Fruit fly (Drosophila melanogaster): ENCODE data around the gene SerRS-m.

dm6 chr3R:15319912-15320746, 20.3 kb upstream of the SerRS-m start, which contains the start of the genes CG6276 and CG44040:
- peak; percentile 55 for TF ChIP-seq Hr39 (GFP tag; optimal IDR thresholded peaks at IDR 0.05)
- TF ChIP-seq pdm3 (GFP tag; optimal IDR thresholded peaks at IDR 0.05): peak; percentile 69
- peak; percentile 19 for TF ChIP-seq CG34406 (GFP tag; optimal IDR thresholded peaks at IDR 0.05)
- peak; percentile 55 for TF ChIP-seq CG3032 (tag; optimal IDR thresholded peaks at IDR 0.05)
- TF ChIP-seq OdsH (GFP tag; optimal IDR thresholded peaks at IDR 0.05): peak; percentile 59
- peak; percentile 57 for TF ChIP-seq CG31627 (GFP tag; optimal IDR thresholded peaks at IDR 0.05)
- no peak for TF ChIP-seq spab (GFP tag; optimal IDR thresholded peaks at IDR 0.05)
- TF ChIP-seq svp (GFP tag): no peak
- no peak for TF ChIP-seq Sox102F (GFP tag; optimal IDR thresholded peaks at IDR 0.05)
- peak; percentile 89 for TF ChIP-seq Eip78C (GFP tag)
- TF ChIP-seq Blimp-1 (GFP tag; optimal IDR thresholded peaks at IDR 0.05): peak; percentile 7
- TF ChIP-seq CG6276 (GFP tag; optimal IDR thresholded peaks at IDR 0.05): no peak
- TF ChIP-seq salr (GFP tag; optimal IDR thresholded peaks at IDR 0.05): peak; percentile 40 to 64
- peak; percentile 58 for TF ChIP-seq Met (GFP tag; optimal IDR thresholded peaks at IDR 0.05)

All from whole organism, prepupa.